Fruit fly (Drosophila melanogaster) whole organism, embryonic: ENCODE measurements around the gene CG11700.

Experiments
- Antp ChIP-seq: fragments of 200-800 bp; sonication (Bioruptor generic); optimal IDR thresholded peaks from 3 replicates; lab custom pipeline; 2016; ENCODE audit warnings: missing biosample characterization, missing genetic modification characterization
- Atf3 ChIP-seq: fragments of 200-800 bp; sonication (Bioruptor generic); optimal IDR thresholded peaks from 3 replicates; lab custom pipeline; 2016; ENCODE audit warnings: missing biosample characterization, missing genetic modification characterization
- Bgb ChIP-seq: fragments of 200-800 bp; sonication (Bioruptor generic); IDR thresholded peaks from 2 replicates; pipeline ENCODE4 v1.3.6; 2022; ENCODE audit warnings: missing biosample characterization, missing genetic modification characterization; ENCODE audit not compliant: partially characterized antibody
- CG11456 ChIP-seq: fragments of 200-800 bp; sonication (Bioruptor generic); IDR thresholded peaks from 3 replicates; pipeline ENCODE4 v1.3.6; 2022; ENCODE audit warnings: missing biosample characterization, missing genetic modification characterization
- CG14014 ChIP-seq: fragments of 200-800 bp; sonication (Bioruptor generic); IDR thresholded peaks from 2 replicates; pipeline ENCODE4 v1.3.6; 2022; ENCODE audit warnings: missing biosample characterization, missing genetic modification characterization
- CG16779 ChIP-seq: fragments of 200-800 bp; sonication (Bioruptor generic); IDR thresholded peaks from 2 replicates; pipeline ENCODE4 v1.3.6; 2022; ENCODE audit warnings: missing biosample characterization, missing genetic modification characterization
- CG17359 ChIP-seq: fragments of 200-800 bp; sonication (Bioruptor generic); optimal IDR thresholded peaks from 3 replicates; lab custom pipeline; 2018; ENCODE audit warnings: missing biosample characterization, mild to moderate bottlenecking, missing genetic modification characterization, moderate library complexity
- CG17385 ChIP-seq: fragments of 200-800 bp; sonication (Bioruptor generic); optimal IDR thresholded peaks from 3 replicates; lab custom pipeline; 2018; ENCODE audit warnings: missing biosample characterization, mild to moderate bottlenecking, missing genetic modification characterization
- CG17802 ChIP-seq: fragments of 200-800 bp; sonication (Bioruptor generic); optimal IDR thresholded peaks from 2 replicates; lab custom pipeline; 2018; ENCODE audit warnings: missing biosample characterization, mild to moderate bottlenecking, missing genetic modification characterization, moderate library complexity
- CG32532 ChIP-seq: fragments of 200-800 bp; sonication (Bioruptor generic); IDR thresholded peaks from 2 replicates; pipeline ENCODE4 v1.3.6; 2022; ENCODE audit warnings: missing biosample characterization, missing genetic modification characterization
- CG33557 ChIP-seq: fragments of 200-800 bp; sonication (Bioruptor generic); optimal IDR thresholded peaks from 2 replicates; lab custom pipeline; 2019; ENCODE audit warnings: missing biosample characterization, mild to moderate bottlenecking, missing genetic modification characterization, moderate library complexity
- CG7271 ChIP-seq: fragments of 200-800 bp; sonication (Bioruptor generic); optimal IDR thresholded peaks from 2 replicates; lab custom pipeline; 2018; ENCODE audit warnings: missing biosample characterization, mild to moderate bottlenecking, missing genetic modification characterization, moderate library complexity
- CG7987 ChIP-seq: fragments of 200-800 bp; sonication (Bioruptor generic); optimal IDR thresholded peaks from 2 replicates; lab custom pipeline; 2018; ENCODE audit warnings: missing biosample characterization, mild to moderate bottlenecking, missing genetic modification characterization, moderate library complexity
- CG8290 ChIP-seq, 3 experiments: fragments of 200-800 bp; sonication (Bioruptor generic); optimal IDR thresholded peaks; 2 replicates each; lab custom pipeline; 2016 to 2019; ENCODE audit warnings: missing biosample characterization in 3 of 3, missing genetic modification characterization in 3 of 3, mild to moderate bottlenecking in 2 of 3, moderate library complexity in 1 of 3
- CG8765 ChIP-seq: fragments of 200-800 bp; sonication (Bioruptor generic); IDR thresholded peaks from 2 replicates; pipeline ENCODE4 v1.3.6; 2022; ENCODE audit warnings: missing biosample characterization, missing genetic modification characterization
- CG9215 ChIP-seq: fragments of 200-800 bp; sonication (Bioruptor generic); IDR thresholded peaks from 2 replicates; pipeline ENCODE4 v1.3.6; 2022; ENCODE audit warnings: missing biosample characterization, missing genetic modification characterization
- D19B ChIP-seq: fragments of 200-800 bp; sonication (Bioruptor generic); optimal IDR thresholded peaks from 2 replicates; lab custom pipeline; 2017; ENCODE audit warnings: missing biosample characterization, mild to moderate bottlenecking, missing genetic modification characterization
- Dll ChIP-seq: fragments of 200-800 bp; sonication (Bioruptor generic); IDR thresholded peaks from 4 replicates; pipeline ENCODE4 v1.3.6; 2022; ENCODE audit warnings: missing biosample characterization, missing genetic modification characterization; ENCODE audit not compliant: partially characterized antibody
- Ets97D ChIP-seq: fragments of 200-800 bp; sonication (Bioruptor generic); optimal IDR thresholded peaks from 3 replicates; lab custom pipeline; 2016; ENCODE audit warnings: missing biosample characterization, missing genetic modification characterization
- Hsf ChIP-seq: fragments of 200-800 bp; sonication (Bioruptor generic); optimal IDR thresholded peaks from 3 replicates; lab custom pipeline; 2016; ENCODE audit warnings: missing biosample characterization, missing genetic modification characterization
- Jarid2 ChIP-seq: fragments of 200-800 bp; sonication (Bioruptor generic); optimal IDR thresholded peaks from 3 replicates; lab custom pipeline; 2017; ENCODE audit warnings: mild to moderate bottlenecking, missing biosample characterization, missing genetic modification reagents, missing genetic modification characterization
- Mes4 ChIP-seq: fragments of 200-800 bp; sonication (Bioruptor generic); optimal IDR thresholded peaks from 2 replicates; lab custom pipeline; 2016; ENCODE audit warnings: missing biosample characterization, missing genetic modification characterization
- Myb ChIP-seq: fragments of 200-800 bp; sonication (Bioruptor generic); optimal IDR thresholded peaks from 2 replicates; lab custom pipeline; 2016; ENCODE audit warnings: missing biosample characterization, missing genetic modification characterization
- NK7.1 ChIP-seq: fragments of 200-800 bp; sonication (Bioruptor generic); optimal IDR thresholded peaks from 3 replicates; lab custom pipeline; 2016; ENCODE audit warnings: missing biosample characterization, missing genetic modification characterization
- Trl ChIP-seq, 3 experiments: fragments of >200 bp in 2 of 3; fragments of 200-800 bp in 1 of 3; sonication (Bioruptor generic) in 1 of 3; optimal IDR thresholded peaks; 2 replicates in 1 of 3; 3 replicates in 2 of 3; lab custom pipeline; 2016 to 2017; ENCODE audit warnings: missing biosample characterization in 1 of 3, missing genetic modification characterization in 1 of 3
- ab ChIP-seq: fragments of 200-800 bp; sonication (Bioruptor generic); optimal IDR thresholded peaks from 2 replicates; lab custom pipeline; 2016; ENCODE audit warnings: missing biosample characterization, missing genetic modification characterization
- amos ChIP-seq: fragments of 200-800 bp; sonication (Bioruptor generic); IDR thresholded peaks from 2 replicates; pipeline ENCODE4 v1.3.6; 2022; ENCODE audit warnings: missing biosample characterization, missing genetic modification characterization; ENCODE audit not compliant: partially characterized antibody
- ara ChIP-seq: fragments of 200-800 bp; sonication (Bioruptor generic); IDR thresholded peaks from 2 replicates; pipeline ENCODE4 v1.3.6; 2022; ENCODE audit warnings: missing biosample characterization, missing genetic modification characterization
- ato ChIP-seq: fragments of 200-800 bp; sonication (Bioruptor generic); IDR thresholded peaks from 2 replicates; pipeline ENCODE4 v1.3.6; 2022; ENCODE audit warnings: missing biosample characterization, missing genetic modification characterization; ENCODE audit not compliant: partially characterized antibody
- bsh ChIP-seq, 2 experiments: fragments of 200-800 bp; sonication (Bioruptor generic); optimal IDR thresholded peaks; 2 replicates each; lab custom pipeline; 2017 to 2018; ENCODE audit warnings: mild to moderate bottlenecking in 2 of 2, missing biosample characterization in 2 of 2, missing genetic modification characterization in 2 of 2, moderate library complexity in 1 of 2
- btn ChIP-seq: fragments of 200-800 bp; sonication (Bioruptor generic); optimal IDR thresholded peaks from 2 replicates; lab custom pipeline; 2016; ENCODE audit warnings: missing biosample characterization, missing genetic modification characterization
- crc ChIP-seq: fragments of 200-800 bp; sonication (Bioruptor generic); optimal IDR thresholded peaks from 2 replicates; lab custom pipeline; 2016; ENCODE audit warnings: missing biosample characterization, missing genetic modification characterization
- dmrt11E ChIP-seq: fragments of 200-800 bp; sonication (Bioruptor generic); optimal IDR thresholded peaks from 3 replicates; lab custom pipeline; 2018; ENCODE audit warnings: missing biosample characterization, mild to moderate bottlenecking, missing genetic modification characterization, moderate library complexity
- fd3F ChIP-seq: fragments of 200-800 bp; sonication (Bioruptor generic); optimal IDR thresholded peaks from 2 replicates; lab custom pipeline; 2018; ENCODE audit warnings: missing biosample characterization, mild to moderate bottlenecking, missing genetic modification characterization, moderate library complexity
- fu2 ChIP-seq: fragments of 200-800 bp; sonication (Bioruptor generic); optimal IDR thresholded peaks from 2 replicates; lab custom pipeline; 2016; ENCODE audit warnings: missing biosample characterization, missing genetic modification characterization
- gro ChIP-seq: fragments of 200-800 bp; sonication (Bioruptor generic); optimal IDR thresholded peaks from 2 replicates; lab custom pipeline; 2016; ENCODE audit warnings: missing biosample characterization, missing genetic modification characterization
- gt ChIP-seq: fragments of 200-800 bp; sonication (Bioruptor generic); IDR thresholded peaks from 2 replicates; pipeline ENCODE4 v1.3.6; 2022; ENCODE audit warnings: missing biosample characterization, missing genetic modification characterization
- h ChIP-seq: fragments of >200 bp; optimal IDR thresholded peaks from 2 replicates; lab custom pipeline; 2017
- jigr1 ChIP-seq: fragments of 200-800 bp; sonication (Bioruptor generic); IDR thresholded peaks from 3 replicates; pipeline ENCODE4 v1.3.6; 2022; ENCODE audit warnings: missing biosample characterization, missing genetic modification characterization
- lbe ChIP-seq: fragments of 200-800 bp; sonication (Bioruptor generic); optimal IDR thresholded peaks from 2 replicates; lab custom pipeline; 2016; ENCODE audit warnings: missing biosample characterization, mild to moderate bottlenecking, missing genetic modification characterization
- p53 ChIP-seq: fragments of 200-800 bp; sonication (Bioruptor generic); optimal IDR thresholded peaks from 2 replicates; lab custom pipeline; 2016; ENCODE audit warnings: missing biosample characterization, missing genetic modification characterization
- sc ChIP-seq, 3 experiments: fragments of >200 bp in 2 of 3; fragments of 200-800 bp in 1 of 3; sonication (Bioruptor generic) in 1 of 3; optimal IDR thresholded peaks; 2 replicates in 2 of 3; 3 replicates in 1 of 3; lab custom pipeline; 2017; ENCODE audit warnings: mild to moderate bottlenecking in 1 of 3, missing biosample characterization in 1 of 3, missing genetic modification characterization in 1 of 3, missing genetic modification reagents in 1 of 3
- schlank ChIP-seq: fragments of 200-800 bp; sonication (Bioruptor generic); optimal IDR thresholded peaks from 2 replicates; lab custom pipeline; 2018; ENCODE audit warnings: missing biosample characterization, mild to moderate bottlenecking, missing genetic modification characterization
- so ChIP-seq: fragments of 200-800 bp; sonication (Bioruptor generic); IDR thresholded peaks from 3 replicates; pipeline ENCODE4 v1.3.6; 2022; ENCODE audit warnings: missing biosample characterization, missing genetic modification characterization
- tap ChIP-seq: fragments of 200-800 bp; optimal IDR thresholded peaks from 3 replicates; lab custom pipeline; 2019; ENCODE audit warnings: missing biosample characterization, mild to moderate bottlenecking, missing genetic modification characterization, moderate library complexity
- tgo ChIP-seq: fragments of 200-800 bp; sonication (Bioruptor generic); IDR thresholded peaks from 3 replicates; pipeline ENCODE4 v1.3.6; 2022; ENCODE audit warnings: missing biosample characterization, missing genetic modification characterization
- vvl ChIP-seq: fragments of 200-800 bp; sonication (Bioruptor generic); IDR thresholded peaks from 2 replicates; pipeline ENCODE4 v1.3.6; 2022; ENCODE audit warnings: missing biosample characterization, missing genetic modification characterization
- zen2 ChIP-seq: fragments of 200-800 bp; sonication (Bioruptor generic); IDR thresholded peaks from 3 replicates; pipeline ENCODE4 v1.3.6; 2022; ENCODE audit warnings: missing biosample characterization, missing genetic modification characterization; ENCODE audit not compliant: partially characterized antibody

CG11700 gene

DNA sequence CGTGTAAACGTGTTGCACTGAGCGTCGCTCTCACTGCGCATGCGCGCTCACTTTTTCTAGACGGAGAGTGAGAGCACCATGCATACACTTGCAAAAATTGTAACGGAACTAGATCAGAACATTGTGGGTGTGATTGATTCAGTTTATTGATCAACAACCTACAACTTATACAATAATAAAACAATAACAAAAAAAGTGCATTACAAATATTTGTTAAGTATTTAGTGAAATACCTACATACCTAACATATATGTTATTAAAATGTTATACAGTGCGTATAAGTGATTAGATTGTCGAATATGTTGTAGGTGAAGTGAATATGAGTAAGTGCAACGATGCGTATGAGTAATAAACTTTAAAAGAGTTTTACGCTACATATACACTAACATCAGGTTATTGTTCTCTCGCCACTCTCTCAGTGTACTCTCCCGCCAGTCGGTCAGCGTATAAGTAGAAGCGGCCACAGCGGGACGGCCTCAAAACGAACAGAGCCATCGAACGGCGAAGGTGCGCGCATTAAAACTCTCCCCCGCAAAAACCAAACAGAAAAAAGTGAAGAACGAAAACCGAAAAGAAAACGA is 47.1 kb upstream of the CG11700 start, which contains the start of gene CG42240 (continued):
- TF ChIP-seq tap (tag; lab: Kevin White, UChicago), result peak; percentile 86
- TF ChIP-seq NK7.1 (GFP tag; lab: Kevin White, UChicago), result peak; percentile 73
- TF ChIP-seq CG7987 (GFP tag; lab: Kevin White, UChicago), result peak; percentile 49
- TF ChIP-seq p53 (GFP tag; lab: Kevin White, UChicago), result no peak
- TF ChIP-seq CG9215 (GFP tag; lab: Robert Waterston, UW), result peak; percentile 78
- TF ChIP-seq gt (GFP tag; lab: Robert Waterston, UW), result 0 out of 2 replicates have a peak, but pooled peaks have one; percentile 23
- peak; percentile 81 for TF ChIP-seq tgo (GFP tag; lab: Robert Waterston, UW)
- TF ChIP-seq CG32532, result peak; percentile 63; the same call in 1 of the 2 replicates
- peak; percentile 14 for TF ChIP-seq schlank (tag; lab: Kevin White, UChicago)
- TF ChIP-seq zen2 (GFP tag; lab: Robert Waterston, UW), result no peak
- TF ChIP-seq D19B (GFP tag; lab: Kevin White, UChicago), result peak; percentile 77
- TF ChIP-seq h (lab: Kevin White, UChicago), result no peak
- TF ChIP-seq Dll (GFP tag; lab: Robert Waterston, UW), result no peak
- TF ChIP-seq Atf3, result peak; percentile 67
- peak; percentile 54 for TF ChIP-seq Antp
- peak; percentile 51 for TF ChIP-seq btn (GFP tag; lab: Kevin White, UChicago)
- no peak for TF ChIP-seq CG7271
- TF ChIP-seq Ets97D, result peak; percentile 51
- no peak for TF ChIP-seq amos (GFP tag; lab: Robert Waterston, UW)
- peak; percentile 71 for TF ChIP-seq CG33557 (GFP tag; lab: Kevin White, UChicago)
- peak; percentile 81 for TF ChIP-seq lbe (GFP tag; lab: Kevin White, UChicago)
- TF ChIP-seq CG16779 (GFP tag; lab: Robert Waterston, UW), result no peak
- TF ChIP-seq fd3F (GFP tag; lab: Kevin White, UChicago), result peak; percentile 78
- TF ChIP-seq sc (optimal IDR thresholded peaks at IDR 0.05; lab: Kevin White, UChicago), result no peak
- TF ChIP-seq sc (GFP tag; optimal IDR thresholded peaks at IDR 0.05; lab: Kevin White, UChicago), result peak; percentile 92
- TF ChIP-seq CG17802 (tag; lab: Kevin White, UChicago), result peak; percentile 48
- TF ChIP-seq jigr1 (GFP tag; lab: Robert Waterston, UW), result peak; percentile 67; the same call in 2 of the 3 replicates
- TF ChIP-seq Myb (GFP tag; lab: Kevin White, UChicago), result peak; percentile 41
- TF ChIP-seq Hsf (GFP tag; lab: Kevin White, UChicago), result peak; percentile 87
- peak; percentile 3 for TF ChIP-seq gro
- TF ChIP-seq ab (GFP tag; lab: Kevin White, UChicago), result no peak
- peak; percentile 90 for TF ChIP-seq CG17385 (GFP tag; lab: Kevin White, UChicago)
- peak; percentile 54; the same call in 1 of the 2 replicates for TF ChIP-seq ara (GFP tag; lab: Robert Waterston, UW)
- no peak; the same call in 1 of the 2 replicates for TF ChIP-seq Bgb (GFP tag; lab: Robert Waterston, UW)
- TF ChIP-seq CG8765 (GFP tag; lab: Robert Waterston, UW), result no peak
- TF ChIP-seq so (GFP tag; lab: Robert Waterston, UW), result peak; percentile 76; the same call in 2 of the 3 replicates
- TF ChIP-seq CG14014 (GFP tag; lab: Robert Waterston, UW), result peak; percentile 72
- peak; percentile 66 for TF ChIP-seq fu2 (GFP tag; lab: Kevin White, UChicago)
- peak; percentile 58 to 63 for TF ChIP-seq Trl (optimal IDR thresholded peaks at IDR 0.05; lab: Kevin White, UChicago)
- peak; percentile 42 for TF ChIP-seq Trl (GFP tag; optimal IDR thresholded peaks at IDR 0.05; lab: Kevin White, UChicago)
- peak; percentile 29 for TF ChIP-seq CG8290 (GFP tag; optimal IDR thresholded peaks at IDR 0.05; lab: Kevin White, UChicago)
- peak; percentile 72 to 81 for TF ChIP-seq CG8290 (tag; optimal IDR thresholded peaks at IDR 0.05; lab: Kevin White, UChicago)
- peak; percentile 72 for TF ChIP-seq dmrt11E (tag; lab: Kevin White, UChicago)
- TF ChIP-seq crc, result peak; percentile 41
- TF ChIP-seq CG11456, result 0 out of 3 replicates have a peak, but pooled peaks have one; percentile 58
- peak; percentile 78 for TF ChIP-seq vvl (GFP tag; lab: Robert Waterston, UW)
- peak; percentile 87 to 91 for TF ChIP-seq bsh (GFP tag; optimal IDR thresholded peaks at IDR 0.05; lab: Kevin White, UChicago)
- peak; percentile 88 for TF ChIP-seq CG17359 (tag; lab: Kevin White, UChicago)
- no peak for TF ChIP-seq ato (GFP tag; lab: Robert Waterston, UW)
- peak; percentile 82 for TF ChIP-seq Mes4 (GFP tag; lab: Kevin White, UChicago)
- TF ChIP-seq Jarid2, result peak; percentile 76
